Worm (Caenorhabditis elegans) whole organism, L3 larva: ENCODE data around the gene rpap-2.

Experiments used
- ama-1 ChIP-seq: fragments of 150-350 bp; optimal IDR thresholded peaks from 2 replicates; lab custom pipeline; 2018
- egl-27 ChIP-seq: sonication (generic microtip); optimal IDR thresholded peaks from 4 replicates; lab custom pipeline; 2017; ENCODE audit warnings: missing biosample characterization, missing genetic modification reagents, missing genetic modification characterization
- fkh-10 ChIP-seq: sonication (generic microtip); optimal IDR thresholded peaks from 2 replicates; lab custom pipeline; 2017; ENCODE audit warnings: missing biosample characterization, missing genetic modification reagents, missing genetic modification characterization
- fos-1 ChIP-seq: fragments of 150-350 bp; optimal IDR thresholded peaks from 2 replicates; lab custom pipeline; 2014; ENCODE audit warnings: missing biosample characterization, missing genetic modification characterization
- jun-1 ChIP-seq: fragments of 150-350 bp; optimal IDR thresholded peaks from 2 replicates; lab custom pipeline; 2014; ENCODE audit warnings: missing biosample characterization, missing genetic modification reagents, missing genetic modification characterization
- lin-15B ChIP-seq: fragments of 150-350 bp; optimal IDR thresholded peaks from 2 replicates; lab custom pipeline; 2014; ENCODE audit warnings: missing biosample characterization, missing genetic modification characterization
- nhr-237 ChIP-seq: fragments of 150-350 bp; optimal IDR thresholded peaks from 2 replicates; lab custom pipeline; 2014; ENCODE audit warnings: missing biosample characterization, missing genetic modification characterization
- nhr-76 ChIP-seq: fragments of 150-350 bp; sonication (generic microtip); optimal IDR thresholded peaks from 5 replicates; lab custom pipeline; 2014; ENCODE audit warnings: missing biosample characterization, missing genetic modification characterization
- pha-4 ChIP-seq: fragments of 150-350 bp; optimal IDR thresholded peaks from 2 replicates; lab custom pipeline; 2014; ENCODE audit warnings: missing biosample characterization, missing genetic modification reagents, missing genetic modification characterization
- pqm-1 ChIP-seq: fragments of 150-350 bp; optimal IDR thresholded peaks from 2 replicates; lab custom pipeline; 2017; ENCODE audit warnings: missing biosample characterization, missing genetic modification characterization, inconsistent platforms
- zag-1 ChIP-seq: fragments of 150-350 bp; optimal IDR thresholded peaks from 2 replicates; lab custom pipeline; 2014; ENCODE audit warnings: missing biosample characterization, missing genetic modification characterization

DNA sequence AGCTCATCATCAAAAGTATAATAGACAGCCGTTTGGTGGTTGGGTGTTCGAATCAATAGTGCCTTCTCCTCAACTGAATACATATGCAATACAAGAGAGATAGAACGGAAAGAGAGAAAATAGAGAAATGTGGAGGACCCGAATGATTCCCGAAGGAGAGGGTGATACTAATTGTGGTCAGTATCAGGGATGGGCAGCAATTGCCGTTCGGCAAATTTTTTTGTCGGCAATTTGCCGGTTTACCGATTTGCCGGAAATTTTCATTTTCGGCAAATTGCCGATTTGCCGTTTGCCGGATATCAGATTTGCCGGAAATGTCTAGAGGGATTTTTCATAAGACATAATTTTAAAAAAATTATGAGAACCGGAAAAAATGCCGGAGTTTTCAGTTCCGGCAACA, 44.5 kb downstream of the rpap-2 start, which contains the start of gene F59B2.9:
- TF ChIP-seq zag-1 (no peak), jun-1 (tag; lab: Kevin White, UChicago) (no peak), pqm-1 (tag; lab: Kevin White, UChicago) (no peak), pha-4 (tag; lab: Kevin White, UChicago) (no peak), nhr-237 (no peak), fkh-10 (GFP tag; lab: Kevin White, UChicago) (no peak), egl-27 (tag; lab: Kevin White, UChicago) (no peak), nhr-76 (tag; lab: Kevin White, UChicago) (no peak), fos-1 (tag; lab: Kevin White, UChicago) (no peak), ama-1 (no peak), lin-15B (tag; lab: Kevin White, UChicago) (no peak)
